Worm (Caenorhabditis elegans): ENCODE data around the gene epg-9.

epg-9 gene

DNA sequence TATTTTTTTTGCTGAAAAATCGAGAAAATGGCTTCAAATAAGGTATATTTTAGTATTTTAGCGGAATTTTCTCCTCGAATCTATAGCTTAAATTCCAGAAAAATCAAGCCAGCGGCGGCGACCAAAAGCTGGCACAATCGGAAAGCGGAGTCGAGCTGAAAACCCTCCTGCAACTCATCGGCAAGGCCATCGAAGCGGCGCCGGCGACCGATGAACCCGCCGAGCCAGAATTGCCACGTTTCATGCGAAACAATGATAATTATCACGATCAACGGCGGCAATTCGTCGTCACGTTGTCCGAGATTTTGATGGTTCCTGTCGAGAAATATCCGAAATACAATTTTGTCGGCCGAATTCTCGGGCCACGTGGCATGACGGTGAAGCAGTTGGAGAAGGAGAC lies 9.5 kb downstream of the epg-9 start, which contains the start of gene Y69A2AR.32:
Y69A2AR.32 (plus strand) TSS at position 28 of the 400 bp plus-strand sequence.
- peak; percentile 78 for TF ChIP-seq set-16 (GFP tag; IDR thresholded peaks at IDR 0.05)
- no peak for TF ChIP-seq mdt-29 (GFP tag; IDR thresholded peaks at IDR 0.05)
- peak; percentile 26; the same call in 1 of the 2 replicates for TF ChIP-seq egl-43 (GFP tag; IDR thresholded peaks at IDR 0.05)

DNA sequence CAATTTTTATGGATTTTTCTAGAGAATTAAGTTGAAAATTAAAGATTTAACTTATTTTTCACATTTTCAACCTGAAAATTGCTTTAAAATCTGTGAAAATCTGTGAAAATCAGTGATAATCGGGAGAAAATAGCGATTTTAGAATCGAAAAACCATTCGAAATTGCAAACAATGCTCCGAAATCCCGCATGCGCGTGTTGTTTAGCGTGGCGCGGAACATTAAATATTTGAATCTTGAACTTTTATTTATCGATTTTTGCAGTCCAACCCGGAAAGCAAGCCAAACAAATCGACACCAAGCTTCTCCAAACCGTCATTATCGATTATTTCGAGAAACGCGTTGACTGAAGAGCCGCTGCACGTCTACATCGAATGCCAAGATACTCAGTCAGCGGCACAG lies 10.0 kb downstream of the epg-9 start:
- TF ChIP-seq T20F7.1 (GFP tag; optimal IDR thresholded peaks at IDR 0.05) (peak; percentile 45), Y48G9A.11 (GFP tag; IDR thresholded peaks at IDR 0.05) (peak; percentile 94), ceh-28 (tag; optimal IDR thresholded peaks at IDR 0.05) (peak; percentile 29), tra-1 (GFP tag; IDR thresholded peaks at IDR 0.05) (no peak)

DNA sequence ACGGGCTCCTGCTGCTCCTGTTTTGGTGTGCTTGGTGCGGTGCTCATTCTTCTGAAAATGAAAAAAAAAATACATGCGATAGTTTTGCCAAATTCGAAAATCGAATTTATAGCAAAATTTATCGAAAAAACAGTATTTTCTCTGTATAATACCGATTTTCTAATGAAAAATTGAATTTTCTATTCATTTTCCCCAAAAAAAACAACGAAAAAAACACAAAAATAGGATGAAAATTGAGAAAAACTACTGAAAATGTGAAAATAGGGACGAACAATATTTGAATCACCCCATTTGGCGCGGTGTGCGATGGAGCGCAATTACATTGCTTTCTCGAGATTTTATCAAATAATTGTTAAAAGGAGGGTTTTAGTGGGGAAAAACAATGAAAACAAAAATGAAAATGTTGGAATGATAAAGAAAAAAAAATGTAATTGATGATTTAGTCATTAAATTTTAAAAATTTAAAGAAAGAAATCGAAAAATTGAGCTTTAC lies 12.1 kb downstream of the epg-9 start, which contains the start of gene Y69A2AR.28:
Y69A2AR.28 (minus strand) TSS at position 51 of the 493 bp plus-strand sequence.
- TF ChIP-seq daf-16 (GFP tag; optimal IDR thresholded peaks at IDR 0.05): no peak
- no peak for TF ChIP-seq daf-16 (tag; optimal IDR thresholded peaks at IDR 0.05)
- TF ChIP-seq zfp-3 (GFP tag; conservative IDR thresholded peaks at IDR 0.05): no peak
- no peak for TF ChIP-seq ces-1 (GFP tag; optimal IDR thresholded peaks at IDR 0.05)
- no peak for TF ChIP-seq Y48G9A.11 (GFP tag; IDR thresholded peaks at IDR 0.05)
- peak; percentile 32 for TF ChIP-seq dpl-1 (GFP tag; optimal IDR thresholded peaks at IDR 0.05)
- no peak for TF ChIP-seq zip-11 (GFP tag; IDR thresholded peaks at IDR 0.05)
- TF ChIP-seq F49E8.2 (tag; optimal IDR thresholded peaks at IDR 0.05; ENCODE audit: borderline replicate concordance): no peak
- no peak for TF ChIP-seq hif-1 (tag; optimal IDR thresholded peaks at IDR 0.05)
- peak; percentile 12 for TF ChIP-seq mes-2 (tag; optimal IDR thresholded peaks at IDR 0.05; ENCODE audit: poor library complexity, severe bottlenecking)
- TF ChIP-seq tra-1 (GFP tag; IDR thresholded peaks at IDR 0.05): no peak
- no peak for TF ChIP-seq ztf-11 (tag; optimal IDR thresholded peaks at IDR 0.05)
- no peak for TF ChIP-seq egl-27 (tag; optimal IDR thresholded peaks at IDR 0.05)
- peak; percentile 55 for TF ChIP-seq lin-38 (GFP tag; IDR thresholded peaks at IDR 0.05)
- peak; percentile 5 for TF ChIP-seq aha-1 (tag)
- TF ChIP-seq ceh-62 (tag; optimal IDR thresholded peaks at IDR 0.05): no peak
- no peak for TF ChIP-seq mxl-2 (GFP tag; conservative IDR thresholded peaks at IDR 0.05)
- no peak for TF ChIP-seq F37D6.2 (tag; optimal IDR thresholded peaks at IDR 0.05)
- TF ChIP-seq ztf-7 (tag; optimal IDR thresholded peaks at IDR 0.05): no peak
- TF ChIP-seq nhr-237 (tag; optimal IDR thresholded peaks at IDR 0.05): no peak
- TF ChIP-seq skn-1 (tag; optimal IDR thresholded peaks at IDR 0.05): no peak
- TF ChIP-seq snpc-1.2 (GFP tag; IDR thresholded peaks at IDR 0.05): no peak
- no peak for TF ChIP-seq hlh-30 (tag; optimal IDR thresholded peaks at IDR 0.05; ENCODE audit: insufficient read depth)
- no peak for TF ChIP-seq egl-43 (GFP tag; IDR thresholded peaks at IDR 0.05)
- TF ChIP-seq madf-9 (GFP tag; conservative IDR thresholded peaks at IDR 0.05): no peak
- no peak for TF ChIP-seq jun-1 (tag; optimal IDR thresholded peaks at IDR 0.05)
- no peak for TF ChIP-seq unc-39 (tag; optimal IDR thresholded peaks at IDR 0.05)
- TF ChIP-seq T26A8.4 (GFP tag; IDR thresholded peaks at IDR 0.05): no peak
- TF ChIP-seq lin-39 (tag; optimal IDR thresholded peaks at IDR 0.05): no peak
- no peak for TF ChIP-seq dmd-8 (GFP tag; IDR thresholded peaks at IDR 0.05)
- no peak for TF ChIP-seq lir-3 (tag; optimal IDR thresholded peaks at IDR 0.05)
- TF ChIP-seq ZK337.2 (GFP tag; IDR thresholded peaks at IDR 0.05): no peak

DNA sequence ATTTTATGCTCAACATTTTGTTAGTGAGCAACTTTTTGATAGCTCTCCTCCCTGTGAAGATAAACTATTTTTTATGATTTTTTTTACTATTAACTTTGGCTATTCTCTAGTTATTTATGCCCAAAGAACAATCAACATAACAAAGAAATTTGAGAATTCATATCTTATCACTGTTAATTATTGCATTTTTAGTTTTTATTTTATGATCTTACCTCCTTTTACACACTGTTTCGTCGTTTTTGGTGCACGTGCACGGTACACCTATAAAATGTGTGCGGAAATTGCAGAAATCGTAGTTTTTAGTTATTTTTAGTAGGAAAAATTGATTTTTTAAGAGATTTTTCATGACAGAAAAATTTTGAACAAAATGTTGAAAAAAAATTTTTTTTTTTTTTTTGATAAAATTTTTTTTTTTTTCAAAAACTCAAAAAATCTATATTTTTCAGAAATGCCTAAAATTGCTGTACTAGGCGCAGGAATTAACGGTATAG lies 12.9 kb downstream of the epg-9 start, which contains the start of gene daao-1:
daao-1 (plus strand) TSS at position 441 of the 491 bp plus-strand sequence.
- no peak for TF ChIP-seq ZK546.5 (tag; optimal IDR thresholded peaks at IDR 0.05)
- TF ChIP-seq dve-1 (tag; optimal IDR thresholded peaks at IDR 0.05; ENCODE audit: insufficient read depth): peak; percentile 49
- no peak for TF ChIP-seq F10B5.3 (tag; optimal IDR thresholded peaks at IDR 0.05)
- no peak for TF ChIP-seq daf-16 (GFP tag; optimal IDR thresholded peaks at IDR 0.05)
- peak; percentile 38 for TF ChIP-seq daf-16 (tag; optimal IDR thresholded peaks at IDR 0.05)
- no peak for TF ChIP-seq nhr-77 (tag; optimal IDR thresholded peaks at IDR 0.05)
- no peak for TF ChIP-seq dmd-6 (GFP tag; IDR thresholded peaks at IDR 0.05)
- peak; percentile 74 for TF ChIP-seq php-3 (GFP tag; IDR thresholded peaks at IDR 0.05)
- TF ChIP-seq unc-130 (GFP tag; optimal IDR thresholded peaks at IDR 0.05): no peak
- peak; percentile 40 for TF ChIP-seq nhr-28 (tag; optimal IDR thresholded peaks at IDR 0.05)
- no peak for TF ChIP-seq ztf-11 (tag; optimal IDR thresholded peaks at IDR 0.05)
- TF ChIP-seq madf-9 (GFP tag; conservative IDR thresholded peaks at IDR 0.05): no peak
- no peak for TF ChIP-seq F37D6.2 (tag; optimal IDR thresholded peaks at IDR 0.05)
- TF ChIP-seq nhr-48 (tag; optimal IDR thresholded peaks at IDR 0.05): peak; percentile 6
- no peak for TF ChIP-seq D1046.2 (GFP tag; IDR thresholded peaks at IDR 0.05)
- TF ChIP-seq R02D3.7 (tag; optimal IDR thresholded peaks at IDR 0.05): no peak
